Fruit fly (Drosophila melanogaster) whole organism, pupa: Measurements from ENCODE around the gene CG42535.

Source experiments
- CG10348 ChIP-seq: fragments of 200-800 bp; sonication (Bioruptor generic); IDR thresholded peaks from 2 replicates; pipeline ENCODE4 v1.3.6; 2022; ENCODE audit warnings: missing biosample characterization, missing genetic modification characterization
- CG12605 ChIP-seq: fragments of 200-800 bp; sonication (Bioruptor generic); IDR thresholded peaks from 2 replicates; pipeline ENCODE4 v1.3.6; 2022; ENCODE audit warnings: missing biosample characterization, missing genetic modification characterization
- CG13204 ChIP-seq: fragments of 200-800 bp; sonication (Bioruptor generic); optimal IDR thresholded peaks from 2 replicates; lab custom pipeline; 2018; ENCODE audit warnings: missing biosample characterization, mild to moderate bottlenecking, missing genetic modification characterization, moderate library complexity
- CG14655 ChIP-seq: fragments of 200-800 bp; sonication (Bioruptor generic); optimal IDR thresholded peaks from 3 replicates; lab custom pipeline; 2017; ENCODE audit warnings: mild to moderate bottlenecking, missing biosample characterization, missing genetic modification reagents, missing genetic modification characterization
- CG15710 ChIP-seq: fragments of 200-800 bp; sonication (Bioruptor generic); optimal IDR thresholded peaks from 2 replicates; lab custom pipeline; 2018; ENCODE audit warnings: missing biosample characterization, mild to moderate bottlenecking, missing genetic modification characterization, moderate library complexity
- CG17806 ChIP-seq: fragments of 200-800 bp; sonication (Bioruptor generic); optimal IDR thresholded peaks from 2 replicates; lab custom pipeline; 2018; ENCODE audit warnings: missing biosample characterization, mild to moderate bottlenecking, missing genetic modification characterization, moderate library complexity
- CG32121 ChIP-seq: fragments of 200-800 bp; sonication (Bioruptor generic); IDR thresholded peaks from 2 replicates; pipeline ENCODE4 v1.3.6; 2022; ENCODE audit warnings: missing biosample characterization, missing genetic modification characterization
- CG34367 ChIP-seq: fragments of 200-800 bp; sonication (Bioruptor generic); optimal IDR thresholded peaks from 2 replicates; lab custom pipeline; 2018; ENCODE audit warnings: missing biosample characterization, mild to moderate bottlenecking, missing genetic modification characterization
- CG4496 ChIP-seq: fragments of 200-800 bp; sonication (Bioruptor generic); IDR thresholded peaks from 3 replicates; pipeline ENCODE4 v1.3.6; 2022; ENCODE audit warnings: missing biosample characterization, missing genetic modification characterization
- CG8159 ChIP-seq: fragments of 200-800 bp; sonication (Bioruptor generic); optimal IDR thresholded peaks from 3 replicates; lab custom pipeline; 2018; ENCODE audit warnings: missing biosample characterization, mild to moderate bottlenecking, missing genetic modification characterization, moderate library complexity
- CG8301 ChIP-seq: fragments of 200-800 bp; sonication (Bioruptor generic); optimal IDR thresholded peaks from 2 replicates; lab custom pipeline; 2018; ENCODE audit warnings: missing biosample characterization, mild to moderate bottlenecking, missing genetic modification characterization
- CG9948 ChIP-seq: fragments of 200-800 bp; sonication (Bioruptor generic); optimal IDR thresholded peaks from 2 replicates; lab custom pipeline; 2018; ENCODE audit warnings: missing biosample characterization, mild to moderate bottlenecking, missing genetic modification characterization, moderate library complexity
- D1 ChIP-seq: fragments of 200-800 bp; sonication (Bioruptor generic); optimal IDR thresholded peaks from 2 replicates; lab custom pipeline; 2018; ENCODE audit warnings: missing biosample characterization, mild to moderate bottlenecking, missing genetic modification characterization, moderate library complexity
- EcR ChIP-seq: fragments of 200-800 bp; sonication (Bioruptor generic); optimal IDR thresholded peaks from 3 replicates; lab custom pipeline; 2019; ENCODE audit warnings: missing biosample characterization, missing genetic modification characterization, mild to moderate bottlenecking, moderate library complexity, missing genetic modification reagents
- Ets98B ChIP-seq: fragments of 200-800 bp; sonication (Bioruptor generic); IDR thresholded peaks from 2 replicates; pipeline ENCODE4 v1.3.6; 2022; ENCODE audit warnings: missing biosample characterization, missing genetic modification characterization
- Pif1A ChIP-seq: fragments of 200-800 bp; sonication (Bioruptor generic); optimal IDR thresholded peaks from 3 replicates; lab custom pipeline; 2016; ENCODE audit warnings: missing biosample characterization, missing genetic modification characterization
- Pif1B ChIP-seq: fragments of 200-800 bp; sonication (Bioruptor generic); optimal IDR thresholded peaks from 3 replicates; lab custom pipeline; 2016; ENCODE audit warnings: missing biosample characterization, missing genetic modification characterization
- Snoo ChIP-seq: fragments of 200-800 bp; sonication (Bioruptor generic); optimal IDR thresholded peaks from 3 replicates; lab custom pipeline; 2017; ENCODE audit warnings: missing biosample characterization, mild to moderate bottlenecking, missing genetic modification characterization, inconsistent platforms
- fd96Ca ChIP-seq: fragments of 200-800 bp; sonication (Bioruptor generic); IDR thresholded peaks from 3 replicates; pipeline ENCODE4 v1.3.6; 2022; ENCODE audit warnings: missing biosample characterization, missing genetic modification characterization
- gl ChIP-seq: fragments of 200-800 bp; sonication (Bioruptor generic); optimal IDR thresholded peaks from 2 replicates; lab custom pipeline; 2018; ENCODE audit warnings: missing biosample characterization, mild to moderate bottlenecking, missing genetic modification characterization
- rn ChIP-seq: fragments of 200-800 bp; sonication (Bioruptor generic); IDR thresholded peaks from 2 replicates; pipeline ENCODE4 v1.3.6; 2022; ENCODE audit warnings: missing biosample characterization, missing genetic modification characterization

CG42535 gene

dm6 chr3L:10665433-10666150 is 34.9 kb upstream of the CG42535 start:
- TF ChIP-seq CG34367 (tag; lab: Kevin White, UChicago) (peak; percentile 98), D1 (tag; lab: Kevin White, UChicago) (peak; percentile 98), rn (GFP tag; lab: Robert Waterston, UW) (peak; percentile 93), Ets98B (peak; percentile 91), Pif1A (GFP tag; lab: Kevin White, UChicago) (peak; percentile 97), Pif1B (GFP tag; lab: Kevin White, UChicago) (peak; percentile 97), gl (tag; lab: Kevin White, UChicago) (peak; percentile 97), fd96Ca (GFP tag; lab: Robert Waterston, UW) (peak; percentile 79), CG14655 (GFP tag; lab: Kevin White, UChicago) (peak; percentile 99), EcR (GFP tag; lab: Kevin White, UChicago) (peak; percentile 68), CG4496 (GFP tag; lab: Robert Waterston, UW) (peak; percentile 94), CG12605 (peak; percentile 94), CG9948 (tag; lab: Kevin White, UChicago) (peak; percentile 99), CG10348 (peak; percentile 83; the same call in 1 of the 2 replicates), Snoo (tag; lab: Kevin White, UChicago) (peak; percentile 98), CG32121 (GFP tag; lab: Robert Waterston, UW) (peak; percentile 94), CG17806 (tag; lab: Kevin White, UChicago) (peak; percentile 99), CG8159 (peak; percentile 99), CG15710 (peak; percentile 99), CG13204 (GFP tag; lab: Kevin White, UChicago) (peak; percentile 96), CG8301 (tag; lab: Kevin White, UChicago) (peak; percentile 99)

dm6 chr3L:10664511-10665062 is 33.9 kb upstream of the CG42535 start, which contains the start of gene simj:
simj (plus strand) TSS chr3L:10664739.
- TF ChIP-seq fd96Ca (GFP tag; lab: Robert Waterston, UW) (peak; percentile 76), gl (tag; lab: Kevin White, UChicago) (peak; percentile 41), CG9948 (tag; lab: Kevin White, UChicago) (peak; percentile 6), CG32121 (GFP tag; lab: Robert Waterston, UW) (peak; percentile 71), CG8159 (peak; percentile 40), EcR (GFP tag; lab: Kevin White, UChicago) (peak; percentile 22), D1 (tag; lab: Kevin White, UChicago) (no peak), CG14655 (GFP tag; lab: Kevin White, UChicago) (peak; percentile 16), CG10348 (no peak), CG17806 (tag; lab: Kevin White, UChicago) (no peak), CG12605 (peak; percentile 62; the same call in 1 of the 2 replicates), CG13204 (GFP tag; lab: Kevin White, UChicago) (peak; percentile 69), CG15710 (peak; percentile 52), CG4496 (GFP tag; lab: Robert Waterston, UW) (peak; percentile 72), CG34367 (tag; lab: Kevin White, UChicago) (peak; percentile 35), Pif1B (GFP tag; lab: Kevin White, UChicago) (peak; percentile 34), Ets98B (peak; percentile 69), Pif1A (GFP tag; lab: Kevin White, UChicago) (peak; percentile 49), rn (GFP tag; lab: Robert Waterston, UW) (0 out of 2 replicates have a peak, but pooled peaks have one; percentile 35), Snoo (tag; lab: Kevin White, UChicago) (peak; percentile 52), CG8301 (tag; lab: Kevin White, UChicago) (peak; percentile 34)

dm6 chr3L:10663190-10663763 is 32.5 kb upstream of the CG42535 start, which contains the start of gene Adi1:
Adi1 (plus strand) TSS chr3L:10663376.
- no peak for TF ChIP-seq CG8159
- peak; percentile 22 for TF ChIP-seq EcR (GFP tag; lab: Kevin White, UChicago)

- TF ChIP-seq CG17806 (tag; lab: Kevin White, UChicago) (no peak), Ets98B (peak; percentile 23; the same call in 1 of the 2 replicates), CG10348 (no peak), CG9948 (tag; lab: Kevin White, UChicago) (no peak), Pif1A (GFP tag; lab: Kevin White, UChicago) (peak; percentile 42), CG8301 (tag; lab: Kevin White, UChicago) (peak; percentile 9), Pif1B (GFP tag; lab: Kevin White, UChicago) (peak; percentile 19), CG12605 (no peak), D1 (tag; lab: Kevin White, UChicago) (peak; percentile 62), CG15710 (peak; percentile 36), CG13204 (GFP tag; lab: Kevin White, UChicago) (no peak), Snoo (tag; lab: Kevin White, UChicago) (no peak), CG14655 (GFP tag; lab: Kevin White, UChicago) (no peak), rn (GFP tag; lab: Robert Waterston, UW) (no peak), CG32121 (GFP tag; lab: Robert Waterston, UW) (peak; percentile 49; the same call in 1 of the 2 replicates), fd96Ca (GFP tag; lab: Robert Waterston, UW) (peak; percentile 13; the same call in 1 of the 3 replicates), CG4496 (GFP tag; lab: Robert Waterston, UW) (peak; percentile 31; the same call in 2 of the 3 replicates), CG8159 (no peak), gl (tag; lab: Kevin White, UChicago) (no peak), CG34367 (tag; lab: Kevin White, UChicago) (no peak), EcR (GFP tag; lab: Kevin White, UChicago) (peak; percentile 45)
Observed at dm6 chr3L:10660744-10661589, 30.2 kb upstream of the CG42535 start, which contains the start of the genes CG32066 and CG8003. CG32066 (minus strand) TSS chr3L:10661013. CG8003 (plus strand) TSS chr3L:10661475.
